Fruit fly (Drosophila melanogaster): ENCODE data around the gene Spg7.
A peak's percentile ranks its signal among the peaks of the same experiment; 100 is the strongest.

- TF ChIP-seq Abd-B (GFP tag; optimal IDR thresholded peaks at IDR 0.05) (no peak), usp (GFP tag; optimal IDR thresholded peaks at IDR 0.05) (no peak), N (GFP tag; optimal IDR thresholded peaks at IDR 0.05) (no peak), ey (GFP tag; optimal IDR thresholded peaks at IDR 0.05) (peak; percentile 42), Rel (GFP tag; optimal IDR thresholded peaks at IDR 0.05) (no peak), Rel (tag; optimal IDR thresholded peaks at IDR 0.05) (no peak), psq (GFP tag; optimal IDR thresholded peaks at IDR 0.05) (no peak), Dfd (GFP tag; optimal IDR thresholded peaks at IDR 0.05) (no peak), dmrt93B (GFP tag; optimal IDR thresholded peaks at IDR 0.05) (no peak), Hr78 (GFP tag; optimal IDR thresholded peaks at IDR 0.05) (no peak), OdsH (GFP tag; optimal IDR thresholded peaks at IDR 0.05) (peak; percentile 14)
Observed at dm6 chrX:2708156-2708734, 10.2 kb upstream of the Spg7 start, which contains the start of gene CG2681.

Measured in whole organism, wandering third instar larva.